Fruit fly (Drosophila melanogaster) whole organism, embryonic: ENCODE data around the gene CG44303.

Experiments
- Abd-B ChIP-seq: fragments of 200-800 bp; sonication (Bioruptor generic); optimal IDR thresholded peaks from 2 replicates; lab custom pipeline; 2018; ENCODE audit warnings: missing biosample characterization, mild to moderate bottlenecking, missing genetic modification characterization, moderate library complexity
- BEAF-32 ChIP-seq: fragments of 200-800 bp; sonication (Bioruptor generic); optimal IDR thresholded peaks from 3 replicates; lab custom pipeline; 2017; ENCODE audit warnings: missing biosample characterization, missing genetic modification characterization, mild to moderate bottlenecking, moderate library complexity, missing genetic modification reagents
- BtbVII ChIP-seq: fragments of 200-800 bp; sonication (Bioruptor generic); optimal IDR thresholded peaks from 3 replicates; lab custom pipeline; 2017; ENCODE audit warnings: missing biosample characterization, mild to moderate bottlenecking, missing genetic modification characterization
- CG10147 ChIP-seq: fragments of 200-800 bp; sonication (Bioruptor generic); optimal IDR thresholded peaks from 2 replicates; lab custom pipeline; 2019; ENCODE audit warnings: missing biosample characterization, mild to moderate bottlenecking, missing genetic modification characterization, moderate library complexity
- CG10274 ChIP-seq: fragments of 200-800 bp; sonication (Bioruptor generic); optimal IDR thresholded peaks from 3 replicates; lab custom pipeline; 2017; ENCODE audit warnings: missing biosample characterization, mild to moderate bottlenecking, missing genetic modification characterization
- CG10462 ChIP-seq: fragments of 200-800 bp; sonication (Bioruptor generic); optimal IDR thresholded peaks from 2 replicates; lab custom pipeline; 2016; ENCODE audit warnings: missing biosample characterization, missing genetic modification characterization
- CG11247 ChIP-seq: fragments of 200-800 bp; sonication (Bioruptor generic); IDR thresholded peaks from 2 replicates; pipeline ENCODE4 v1.3.6; 2022; ENCODE audit warnings: missing biosample characterization, missing genetic modification characterization
- CG12659 ChIP-seq: fragments of 200-800 bp; sonication (Bioruptor generic); optimal IDR thresholded peaks from 3 replicates; lab custom pipeline; 2017; ENCODE audit warnings: mild to moderate bottlenecking, missing biosample characterization, missing genetic modification reagents, missing genetic modification characterization
- CG14710 ChIP-seq: fragments of 200-800 bp; sonication (Bioruptor generic); optimal IDR thresholded peaks from 3 replicates; lab custom pipeline; 2019; ENCODE audit warnings: missing biosample characterization, mild to moderate bottlenecking, missing genetic modification characterization, moderate library complexity
- CG17568 ChIP-seq: fragments of 200-800 bp; sonication (Bioruptor generic); optimal IDR thresholded peaks from 2 replicates; lab custom pipeline; 2018; ENCODE audit warnings: missing biosample characterization, mild to moderate bottlenecking, missing genetic modification characterization, moderate library complexity
- CG18764 ChIP-seq: fragments of 200-800 bp; sonication (Bioruptor generic); optimal IDR thresholded peaks from 3 replicates; lab custom pipeline; 2016; ENCODE audit warnings: missing biosample characterization, missing genetic modification characterization
- CG2129 ChIP-seq: fragments of 200-800 bp; sonication (Bioruptor generic); IDR thresholded peaks from 2 replicates; pipeline ENCODE4 v1.3.6; 2022; ENCODE audit warnings: missing biosample characterization, missing genetic modification characterization; ENCODE audit not compliant: partially characterized antibody
- CG34376 ChIP-seq: fragments of 200-800 bp; sonication (Bioruptor generic); optimal IDR thresholded peaks from 2 replicates; lab custom pipeline; 2018; ENCODE audit warnings: missing biosample characterization, mild to moderate bottlenecking, missing genetic modification characterization
- CG42726 ChIP-seq: fragments of 200-800 bp; sonication (Bioruptor generic); IDR thresholded peaks from 2 replicates; pipeline ENCODE4 v1.3.6; 2022; ENCODE audit warnings: missing biosample characterization, missing genetic modification characterization; ENCODE audit not compliant: partially characterized antibody
- CG4617 ChIP-seq: fragments of 200-800 bp; sonication (Bioruptor generic); optimal IDR thresholded peaks from 3 replicates; lab custom pipeline; 2016; ENCODE audit warnings: missing biosample characterization, missing genetic modification characterization, borderline replicate concordance
- CG7963 ChIP-seq: fragments of 200-800 bp; sonication (Bioruptor generic); IDR thresholded peaks from 3 replicates; pipeline ENCODE4 v1.3.6; 2022; ENCODE audit warnings: missing biosample characterization, missing genetic modification characterization; ENCODE audit not compliant: partially characterized antibody
- CG8359 ChIP-seq: fragments of 200-800 bp; sonication (Bioruptor generic); optimal IDR thresholded peaks from 2 replicates; lab custom pipeline; 2017; ENCODE audit warnings: missing biosample characterization, mild to moderate bottlenecking, missing genetic modification characterization, borderline replicate concordance
- CG9797 ChIP-seq: fragments of 200-800 bp; sonication (Bioruptor generic); optimal IDR thresholded peaks from 3 replicates; lab custom pipeline; 2018; ENCODE audit warnings: missing biosample characterization, mild to moderate bottlenecking, missing genetic modification characterization
- CTCF ChIP-seq: fragments of 200-800 bp; sonication (Bioruptor generic); optimal IDR thresholded peaks from 2 replicates; lab custom pipeline; 2017; ENCODE audit warnings: missing biosample characterization, mild to moderate bottlenecking, missing genetic modification characterization, moderate library complexity
- Deaf1 ChIP-seq: fragments of 200-800 bp; optimal IDR thresholded peaks from 3 replicates; lab custom pipeline; 2019; ENCODE audit warnings: missing biosample characterization, mild to moderate bottlenecking, missing genetic modification characterization, moderate library complexity
- Drgx ChIP-seq: fragments of 200-800 bp; sonication (Bioruptor generic); IDR thresholded peaks from 2 replicates; pipeline ENCODE4 v1.3.6; 2022; ENCODE audit warnings: missing biosample characterization, missing genetic modification characterization
- Fer1 ChIP-seq: fragments of 200-800 bp; sonication (Bioruptor generic); optimal IDR thresholded peaks from 2 replicates; lab custom pipeline; 2017; ENCODE audit warnings: missing biosample characterization, mild to moderate bottlenecking, missing genetic modification characterization
- Hmx ChIP-seq: fragments of 200-800 bp; sonication (Bioruptor generic); optimal IDR thresholded peaks from 2 replicates; lab custom pipeline; 2016; ENCODE audit warnings: missing biosample characterization, missing genetic modification characterization
- MBD-R2 ChIP-seq: fragments of 200-800 bp; sonication (Bioruptor generic); IDR thresholded peaks from 2 replicates; pipeline ENCODE4 v1.3.6; 2022; ENCODE audit warnings: missing biosample characterization, missing genetic modification characterization
- Myb ChIP-seq: fragments of 200-800 bp; sonication (Bioruptor generic); optimal IDR thresholded peaks from 2 replicates; lab custom pipeline; 2016; ENCODE audit warnings: missing biosample characterization, missing genetic modification characterization
- Pdp1 ChIP-seq, 2 experiments: fragments of 200-800 bp; sonication (Bioruptor generic); optimal IDR thresholded peaks; 3 replicates each; lab custom pipeline; 2016; ENCODE audit warnings: missing biosample characterization in 2 of 2, missing genetic modification characterization in 2 of 2, mild to moderate bottlenecking in 1 of 2, moderate library complexity in 1 of 2
- Sin3A ChIP-seq: fragments of >200 bp; optimal IDR thresholded peaks from 2 replicates; lab custom pipeline; 2018
- Stat92E ChIP-seq, 3 experiments: fragments of >200 bp in 2 of 3; fragments of 200-800 bp in 1 of 3; sonication (Bioruptor generic) in 1 of 3; optimal IDR thresholded peaks; 2 replicates each; lab custom pipeline; 2017 to 2019; ENCODE audit warnings: missing biosample characterization in 3 of 3, missing genetic modification characterization in 3 of 3, mild to moderate bottlenecking in 1 of 3, moderate library complexity in 1 of 3
- abd-A ChIP-seq: fragments of 200-800 bp; sonication (Bioruptor generic); optimal IDR thresholded peaks from 3 replicates; lab custom pipeline; 2019; ENCODE audit warnings: missing biosample characterization, mild to moderate bottlenecking, missing genetic modification characterization, moderate library complexity
- ato ChIP-seq: fragments of 200-800 bp; sonication (Bioruptor generic); IDR thresholded peaks from 2 replicates; pipeline ENCODE4 v1.3.6; 2022; ENCODE audit warnings: missing biosample characterization, missing genetic modification characterization; ENCODE audit not compliant: partially characterized antibody
- bbx ChIP-seq: fragments of 200-800 bp; sonication (Bioruptor generic); IDR thresholded peaks from 2 replicates; pipeline ENCODE4 v1.3.6; 2022; ENCODE audit warnings: missing biosample characterization, missing genetic modification characterization; ENCODE audit not compliant: partially characterized antibody
- dan ChIP-seq: fragments of 200-800 bp; sonication (Bioruptor generic); IDR thresholded peaks from 2 replicates; pipeline ENCODE4 v1.3.6; 2022; ENCODE audit warnings: missing biosample characterization, missing genetic modification characterization
- gfzf ChIP-seq: fragments of 200-800 bp; sonication (Bioruptor generic); optimal IDR thresholded peaks from 2 replicates; lab custom pipeline; 2016; ENCODE audit warnings: missing biosample characterization, mild to moderate bottlenecking, missing genetic modification characterization, moderate library complexity
- ham ChIP-seq: fragments of 200-800 bp; sonication (Bioruptor generic); IDR thresholded peaks from 2 replicates; pipeline ENCODE4 v1.3.6; 2022; ENCODE audit warnings: missing biosample characterization, missing genetic modification characterization
- ind ChIP-seq: fragments of 200-800 bp; sonication (Bioruptor generic); optimal IDR thresholded peaks from 3 replicates; lab custom pipeline; 2016; ENCODE audit warnings: missing biosample characterization, missing genetic modification characterization
- kay ChIP-seq: fragments of 200-800 bp; sonication (Bioruptor generic); optimal IDR thresholded peaks from 2 replicates; lab custom pipeline; 2016; ENCODE audit warnings: missing biosample characterization, missing genetic modification characterization
- ken ChIP-seq: fragments of 200-800 bp; sonication (Bioruptor generic); IDR thresholded peaks from 3 replicates; pipeline ENCODE4 v1.3.6; 2022; ENCODE audit warnings: missing biosample characterization, missing genetic modification characterization
- nom ChIP-seq: fragments of 200-800 bp; sonication (Bioruptor generic); optimal IDR thresholded peaks from 2 replicates; lab custom pipeline; 2017; ENCODE audit warnings: missing biosample characterization, missing genetic modification characterization, mild to moderate bottlenecking, moderate library complexity, missing genetic modification reagents
- onecut ChIP-seq: fragments of 200-800 bp; sonication (Bioruptor generic); IDR thresholded peaks from 2 replicates; pipeline ENCODE4 v1.3.6; 2022; ENCODE audit warnings: missing biosample characterization, missing genetic modification characterization
- pfk ChIP-seq: fragments of 200-800 bp; sonication (Bioruptor generic); optimal IDR thresholded peaks from 2 replicates; lab custom pipeline; 2018; ENCODE audit warnings: missing biosample characterization, mild to moderate bottlenecking, missing genetic modification characterization, moderate library complexity
- rib ChIP-seq: fragments of 200-800 bp; sonication (Bioruptor generic); IDR thresholded peaks from 2 replicates; pipeline ENCODE4 v1.3.6; 2022; ENCODE audit warnings: missing biosample characterization, missing genetic modification characterization
- sna ChIP-seq: fragments of 200-800 bp; sonication (Bioruptor generic); IDR thresholded peaks from 2 replicates; pipeline ENCODE4 v1.3.6; 2022; ENCODE audit warnings: missing biosample characterization, missing genetic modification characterization; ENCODE audit not compliant: partially characterized antibody
- stwl ChIP-seq: fragments of 200-800 bp; sonication (Bioruptor generic); optimal IDR thresholded peaks from 3 replicates; lab custom pipeline; 2018; ENCODE audit warnings: missing biosample characterization, mild to moderate bottlenecking, missing genetic modification characterization, moderate library complexity
- sug ChIP-seq: fragments of 200-800 bp; optimal IDR thresholded peaks from 2 replicates; lab custom pipeline; 2019; ENCODE audit warnings: missing biosample characterization, mild to moderate bottlenecking, missing genetic modification characterization, moderate library complexity
- tio ChIP-seq: fragments of 200-800 bp; sonication (Bioruptor generic); optimal IDR thresholded peaks from 2 replicates; lab custom pipeline; 2017; ENCODE audit warnings: missing biosample characterization, missing genetic modification characterization, inconsistent platforms

CG44303 gene

dm6 chrX:6683635-6684499 is 3.4 kb downstream of the CG44303 start, which contains the start of gene Pink1 (continued):
- TF ChIP-seq Hmx (GFP tag; lab: Kevin White, UChicago) (no peak), CG4617 (GFP tag; lab: Kevin White, UChicago) (peak; percentile 75), CG7963 (GFP tag; lab: Robert Waterston, UW) (0 out of 3 replicates have a peak, but pooled peaks have one; percentile 6), CG14710 (tag; lab: Kevin White, UChicago) (peak; percentile 99), MBD-R2 (GFP tag; lab: Robert Waterston, UW) (peak; percentile 35; the same call in 1 of the 2 replicates), CG12659 (GFP tag; lab: Kevin White, UChicago) (peak; percentile 45), Fer1 (GFP tag; lab: Kevin White, UChicago) (peak; percentile 23), ham (GFP tag; lab: Robert Waterston, UW) (no peak), CG18764 (GFP tag; lab: Kevin White, UChicago) (no peak), ato (GFP tag; lab: Robert Waterston, UW) (peak; percentile 60; the same call in 1 of the 2 replicates), kay (GFP tag; lab: Kevin White, UChicago) (no peak), ind (GFP tag; lab: Kevin White, UChicago) (no peak), abd-A (tag; lab: Kevin White, UChicago) (no peak), BEAF-32 (GFP tag; lab: Kevin White, UChicago) (peak; percentile 72), CG10274 (GFP tag; lab: Kevin White, UChicago) (no peak), onecut (GFP tag; lab: Robert Waterston, UW) (peak; percentile 44; the same call in 1 of the 2 replicates), sug (tag; lab: Kevin White, UChicago) (peak; percentile 14), rib (GFP tag; lab: Robert Waterston, UW) (peak; percentile 65; the same call in 1 of the 2 replicates), CG9797 (GFP tag; lab: Kevin White, UChicago) (peak; percentile 42), Myb (GFP tag; lab: Kevin White, UChicago) (peak; percentile 98), CG10147 (no peak), ken (GFP tag; lab: Robert Waterston, UW) (no peak), CG11247 (GFP tag; lab: Robert Waterston, UW) (no peak), nom (GFP tag; lab: Kevin White, UChicago) (peak; percentile 30), Stat92E (GFP tag; optimal IDR thresholded peaks at IDR 0.05; lab: Kevin White, UChicago) (no peak), pfk (peak; percentile 96), BtbVII (GFP tag; lab: Kevin White, UChicago) (no peak), gfzf (peak; percentile 68), CG10462 (no peak), Drgx (GFP tag; lab: Robert Waterston, UW) (no peak), CG42726 (GFP tag; lab: Robert Waterston, UW) (0 out of 2 replicates have a peak, but pooled peaks have one; percentile 27), CTCF (GFP tag; lab: Kevin White, UChicago) (peak; percentile 57), CG17568 (GFP tag; lab: Kevin White, UChicago) (no peak), Deaf1 (tag; lab: Kevin White, UChicago) (peak; percentile 89), CG34376 (GFP tag; lab: Kevin White, UChicago) (peak; percentile 30), stwl (tag; lab: Kevin White, UChicago) (peak; percentile 42), CG8359 (GFP tag; lab: Kevin White, UChicago) (no peak), tio (GFP tag; lab: Kevin White, UChicago) (no peak), Sin3A (lab: Kevin White, UChicago) (peak; percentile 11), Abd-B (GFP tag; lab: Kevin White, UChicago) (peak; percentile 2), bbx (GFP tag; lab: Robert Waterston, UW) (peak; percentile 47; the same call in 1 of the 2 replicates), Pdp1 (GFP tag; optimal IDR thresholded peaks at IDR 0.05; lab: Kevin White, UChicago) (peak in 1 of 2 experiments; percentile 40), CG2129 (GFP tag; lab: Robert Waterston, UW) (no peak), dan (GFP tag; lab: Robert Waterston, UW) (no peak), sna (GFP tag; lab: Robert Waterston, UW) (0 out of 2 replicates have a peak, but pooled peaks have one; percentile 34)
